Worm (Caenorhabditis elegans) whole organism, L2 larva: ENCODE measurements around the gene B0478.3.

Experiments used
- ama-1 ChIP-seq: fragments of 150-350 bp; optimal IDR thresholded peaks from 2 replicates; lab custom pipeline; 2018; ENCODE audit warnings: inconsistent platforms
- elt-1 ChIP-seq: fragments of 150-350 bp; optimal IDR thresholded peaks from 2 replicates; lab custom pipeline; 2014; ENCODE audit warnings: missing biosample characterization, missing genetic modification characterization
- fos-1 ChIP-seq: fragments of 150-350 bp; optimal IDR thresholded peaks from 2 replicates; lab custom pipeline; 2014; ENCODE audit warnings: missing biosample characterization, missing genetic modification characterization
- gmeb-1 ChIP-seq: fragments of 150-350 bp; optimal IDR thresholded peaks from 2 replicates; lab custom pipeline; 2014; ENCODE audit warnings: missing biosample characterization, missing genetic modification characterization
- nhr-12 ChIP-seq: fragments of 150-350 bp; optimal IDR thresholded peaks from 2 replicates; lab custom pipeline; 2014; ENCODE audit warnings: missing biosample characterization, missing genetic modification characterization
- unc-55 ChIP-seq: fragments of 150-350 bp; sonication (generic microtip); optimal IDR thresholded peaks from 3 replicates; lab custom pipeline; 2014; ENCODE audit warnings: missing biosample characterization, missing genetic modification reagents, missing genetic modification characterization
- zag-1 ChIP-seq: fragments of 150-350 bp; optimal IDR thresholded peaks from 2 replicates; lab custom pipeline; 2014; ENCODE audit warnings: missing biosample characterization, missing genetic modification characterization
- ztf-11 ChIP-seq: sonication (generic microtip); optimal IDR thresholded peaks from 2 replicates; lab custom pipeline; 2017; ENCODE audit warnings: missing biosample characterization, missing genetic modification characterization

DNA sequence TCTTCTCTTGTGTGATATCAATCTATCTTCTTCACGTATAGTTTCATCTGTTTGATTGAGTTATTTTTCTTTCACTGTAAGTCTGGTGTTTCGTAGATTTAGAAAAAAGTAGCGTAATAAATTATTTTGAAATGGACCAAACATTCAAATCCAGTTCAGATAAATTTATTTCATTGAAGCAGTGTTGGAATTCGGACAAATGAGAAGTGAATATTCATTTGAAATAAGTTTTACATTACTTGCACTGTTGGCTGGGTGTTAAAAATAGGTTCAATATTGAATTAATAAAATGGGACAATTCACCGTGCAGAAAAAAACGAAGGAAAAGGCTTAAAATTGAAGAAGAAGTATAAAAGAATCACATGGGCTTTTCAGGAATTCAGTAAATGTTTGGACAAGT lies 14.2 kb upstream of the B0478.3 start:
- TF ChIP-seq unc-55 (GFP tag; lab: Kevin White, UChicago): no peak
- TF ChIP-seq fos-1 (tag; lab: Kevin White, UChicago): no peak
- TF ChIP-seq ztf-11: no peak
- no peak for TF ChIP-seq elt-1 (tag; lab: Kevin White, UChicago)
- TF ChIP-seq nhr-12 (tag; lab: Kevin White, UChicago): no peak
- no peak for TF ChIP-seq ama-1 (lab: Kevin White, UChicago)
- no peak for TF ChIP-seq gmeb-1 (tag; lab: Kevin White, UChicago)
- TF ChIP-seq zag-1: no peak
